Fruit fly (Drosophila melanogaster) whole organism, embryonic: ENCODE data around the gene CG7991.

Experiments
- CG11398 ChIP-seq: fragments of 200-800 bp; sonication (Bioruptor generic); optimal IDR thresholded peaks from 2 replicates; lab custom pipeline; 2016; ENCODE audit warnings: missing biosample characterization, missing genetic modification characterization
- CG12155 ChIP-seq: fragments of 200-800 bp; sonication (Bioruptor generic); optimal IDR thresholded peaks from 3 replicates; lab custom pipeline; 2016; ENCODE audit warnings: missing biosample characterization, missing genetic modification characterization
- CG1233 ChIP-seq: fragments of 200-800 bp; sonication (Bioruptor generic); optimal IDR thresholded peaks from 4 replicates; lab custom pipeline; 2018; ENCODE audit warnings: missing biosample characterization, mild to moderate bottlenecking, missing genetic modification characterization
- CG12769 ChIP-seq: fragments of 200-800 bp; sonication (Bioruptor generic); optimal IDR thresholded peaks from 2 replicates; lab custom pipeline; 2019; ENCODE audit warnings: missing biosample characterization, mild to moderate bottlenecking, missing genetic modification characterization, moderate library complexity
- CG17612 ChIP-seq: fragments of 200-800 bp; sonication (Bioruptor generic); IDR thresholded peaks from 2 replicates; pipeline ENCODE4 v1.3.6; 2022; ENCODE audit warnings: missing biosample characterization, missing genetic modification characterization
- CG1832 ChIP-seq: fragments of 200-800 bp; sonication (Bioruptor generic); optimal IDR thresholded peaks from 2 replicates; lab custom pipeline; 2017; ENCODE audit warnings: missing biosample characterization, mild to moderate bottlenecking, missing genetic modification characterization, inconsistent platforms
- CG18764 ChIP-seq: fragments of 200-800 bp; sonication (Bioruptor generic); optimal IDR thresholded peaks from 3 replicates; lab custom pipeline; 2016; ENCODE audit warnings: missing biosample characterization, missing genetic modification characterization
- CG30431 ChIP-seq: fragments of 200-800 bp; sonication (Bioruptor generic); optimal IDR thresholded peaks from 2 replicates; lab custom pipeline; 2017; ENCODE audit warnings: missing biosample characterization, missing genetic modification characterization
- CG31365 ChIP-seq: fragments of 200-800 bp; sonication (Bioruptor generic); optimal IDR thresholded peaks from 2 replicates; lab custom pipeline; 2018; ENCODE audit warnings: missing biosample characterization, mild to moderate bottlenecking, missing genetic modification characterization
- CG32532 ChIP-seq: fragments of 200-800 bp; sonication (Bioruptor generic); IDR thresholded peaks from 2 replicates; pipeline ENCODE4 v1.3.6; 2022; ENCODE audit warnings: missing biosample characterization, missing genetic modification characterization
- CG32767 ChIP-seq: fragments of 200-800 bp; sonication (Bioruptor generic); IDR thresholded peaks from 2 replicates; pipeline ENCODE4 v1.3.6; 2022; ENCODE audit warnings: missing biosample characterization, missing genetic modification characterization
- CG32772 ChIP-seq: fragments of 200-800 bp; sonication (Bioruptor generic); IDR thresholded peaks from 2 replicates; pipeline ENCODE4 v1.3.6; 2022; ENCODE audit warnings: missing biosample characterization, missing genetic modification characterization
- CG6254 ChIP-seq: fragments of 200-800 bp; sonication (Bioruptor generic); optimal IDR thresholded peaks from 3 replicates; lab custom pipeline; 2017; ENCODE audit warnings: mild to moderate bottlenecking, missing biosample characterization, missing genetic modification reagents, missing genetic modification characterization
- CG8089 ChIP-seq: fragments of 200-800 bp; sonication (Bioruptor generic); optimal IDR thresholded peaks from 3 replicates; lab custom pipeline; 2016; ENCODE audit warnings: missing biosample characterization, missing genetic modification characterization
- Dp ChIP-seq: fragments of 200-800 bp; sonication (Bioruptor generic); optimal IDR thresholded peaks from 2 replicates; lab custom pipeline; 2018; ENCODE audit warnings: missing biosample characterization, mild to moderate bottlenecking, missing genetic modification characterization, moderate library complexity
- Drgx ChIP-seq: fragments of 200-800 bp; sonication (Bioruptor generic); IDR thresholded peaks from 2 replicates; pipeline ENCODE4 v1.3.6; 2022; ENCODE audit warnings: missing biosample characterization, missing genetic modification characterization
- E2f2 ChIP-seq: fragments of 200-800 bp; sonication (Bioruptor generic); IDR thresholded peaks from 2 replicates; pipeline ENCODE4 v1.3.6; 2022; ENCODE audit warnings: missing biosample characterization, missing genetic modification characterization
- Elba2 ChIP-seq: fragments of 200-800 bp; sonication (Bioruptor generic); optimal IDR thresholded peaks from 3 replicates; lab custom pipeline; 2016; ENCODE audit warnings: missing biosample characterization, missing genetic modification characterization
- Lim3 ChIP-seq: fragments of 200-800 bp; sonication (Bioruptor generic); IDR thresholded peaks from 2 replicates; pipeline ENCODE4 v1.3.6; 2022; ENCODE audit warnings: missing biosample characterization, missing genetic modification characterization
- Med ChIP-seq: fragments of 200-800 bp; sonication (Bioruptor generic); peaks from one replicate; lab custom pipeline; 2016; ENCODE audit warnings: missing biosample characterization, missing genetic modification characterization, mild to moderate bottlenecking, inconsistent platforms, moderate library complexity
- Myb ChIP-seq: fragments of 200-800 bp; sonication (Bioruptor generic); optimal IDR thresholded peaks from 2 replicates; lab custom pipeline; 2016; ENCODE audit warnings: missing biosample characterization, missing genetic modification characterization
- NC2α ChIP-seq: fragments of 200-800 bp; sonication (Bioruptor generic); optimal IDR thresholded peaks from 2 replicates; lab custom pipeline; 2016; ENCODE audit warnings: missing biosample characterization, missing genetic modification characterization
- Poxn ChIP-seq: fragments of 200-800 bp; sonication (Bioruptor generic); IDR thresholded peaks from 2 replicates; pipeline ENCODE4 v1.3.6; 2022; ENCODE audit warnings: missing biosample characterization, missing genetic modification characterization
- Trl ChIP-seq, 3 experiments: fragments of >200 bp in 2 of 3; fragments of 200-800 bp in 1 of 3; sonication (Bioruptor generic) in 1 of 3; optimal IDR thresholded peaks; 2 replicates in 1 of 3; 3 replicates in 2 of 3; lab custom pipeline; 2016 to 2017; ENCODE audit warnings: missing biosample characterization in 1 of 3, missing genetic modification characterization in 1 of 3
- br ChIP-seq: fragments of >200 bp; optimal IDR thresholded peaks from 2 replicates; lab custom pipeline; 2017
- fd102C ChIP-seq: fragments of 200-800 bp; sonication (Bioruptor generic); optimal IDR thresholded peaks from 2 replicates; lab custom pipeline; 2018; ENCODE audit warnings: missing biosample characterization, mild to moderate bottlenecking, missing genetic modification characterization, moderate library complexity
- ham ChIP-seq: fragments of 200-800 bp; sonication (Bioruptor generic); IDR thresholded peaks from 2 replicates; pipeline ENCODE4 v1.3.6; 2022; ENCODE audit warnings: missing biosample characterization, missing genetic modification characterization
- her ChIP-seq: fragments of 200-800 bp; sonication (Bioruptor generic); optimal IDR thresholded peaks from 2 replicates; lab custom pipeline; 2016; ENCODE audit warnings: missing biosample characterization, missing genetic modification characterization
- kay ChIP-seq: fragments of 200-800 bp; sonication (Bioruptor generic); optimal IDR thresholded peaks from 2 replicates; lab custom pipeline; 2016; ENCODE audit warnings: missing biosample characterization, missing genetic modification characterization
- lilli ChIP-seq: fragments of 200-800 bp; sonication (Bioruptor generic); optimal IDR thresholded peaks from 3 replicates; lab custom pipeline; 2016; ENCODE audit warnings: missing biosample characterization, missing genetic modification characterization
- nau ChIP-seq: fragments of 200-800 bp; sonication (Bioruptor generic); optimal IDR thresholded peaks from 3 replicates; lab custom pipeline; 2017; ENCODE audit warnings: missing biosample characterization, mild to moderate bottlenecking, missing genetic modification characterization, missing genetic modification reagents
- nerfin-1 ChIP-seq: fragments of 200-800 bp; sonication (Bioruptor generic); optimal IDR thresholded peaks from 3 replicates; lab custom pipeline; 2019; ENCODE audit warnings: missing biosample characterization, mild to moderate bottlenecking, missing genetic modification characterization, moderate library complexity
- org-1 ChIP-seq: fragments of 200-800 bp; sonication (Bioruptor generic); optimal IDR thresholded peaks from 2 replicates; lab custom pipeline; 2017; ENCODE audit warnings: missing biosample characterization, missing genetic modification characterization
- pho ChIP-seq: fragments of 200-800 bp; sonication (Bioruptor generic); optimal IDR thresholded peaks from 2 replicates; lab custom pipeline; 2016; ENCODE audit warnings: missing biosample characterization, missing genetic modification characterization
- pzg ChIP-seq: fragments of 200-800 bp; sonication (Bioruptor generic); optimal IDR thresholded peaks from 3 replicates; lab custom pipeline; 2018; ENCODE audit warnings: missing biosample characterization, mild to moderate bottlenecking, missing genetic modification characterization, moderate library complexity
- ro ChIP-seq: fragments of 200-800 bp; sonication (Bioruptor generic); IDR thresholded peaks from 2 replicates; pipeline ENCODE4 v1.3.6; 2022; ENCODE audit warnings: missing biosample characterization, missing genetic modification characterization
- row ChIP-seq: fragments of 200-800 bp; sonication (Bioruptor generic); IDR thresholded peaks from 3 replicates; pipeline ENCODE4 v1.3.6; 2022; ENCODE audit warnings: missing biosample characterization, missing genetic modification characterization
- seq ChIP-seq: fragments of 200-800 bp; sonication (Bioruptor generic); IDR thresholded peaks from 2 replicates; pipeline ENCODE4 v1.3.6; 2022; ENCODE audit warnings: missing biosample characterization, missing genetic modification characterization
- sim ChIP-seq: fragments of 200-800 bp; sonication (Bioruptor generic); IDR thresholded peaks from 2 replicates; pipeline ENCODE4 v1.3.6; 2022; ENCODE audit warnings: missing biosample characterization, missing genetic modification characterization
- stc ChIP-seq: fragments of 200-800 bp; sonication (Bioruptor generic); IDR thresholded peaks from 2 replicates; pipeline ENCODE4 v1.3.6; 2022; ENCODE audit warnings: missing biosample characterization, missing genetic modification characterization
- toy ChIP-seq: fragments of 200-800 bp; sonication (Bioruptor generic); IDR thresholded peaks from 2 replicates; pipeline ENCODE4 v1.3.6; 2022; ENCODE audit warnings: missing biosample characterization, missing genetic modification characterization
- z ChIP-seq: fragments of 200-800 bp; sonication (Bioruptor generic); IDR thresholded peaks from 3 replicates; pipeline ENCODE4 v1.3.6; 2022; ENCODE audit warnings: missing biosample characterization, missing genetic modification characterization
- zen ChIP-seq: fragments of 200-800 bp; sonication (Bioruptor generic); optimal IDR thresholded peaks from 3 replicates; lab custom pipeline; 2018; ENCODE audit warnings: missing biosample characterization, mild to moderate bottlenecking, missing genetic modification characterization, moderate library complexity
- zfh2 ChIP-seq: fragments of 200-800 bp; sonication (Bioruptor generic); optimal IDR thresholded peaks from 2 replicates; lab custom pipeline; 2016; ENCODE audit warnings: missing biosample characterization, missing genetic modification characterization

Gene CG7991

DNA sequence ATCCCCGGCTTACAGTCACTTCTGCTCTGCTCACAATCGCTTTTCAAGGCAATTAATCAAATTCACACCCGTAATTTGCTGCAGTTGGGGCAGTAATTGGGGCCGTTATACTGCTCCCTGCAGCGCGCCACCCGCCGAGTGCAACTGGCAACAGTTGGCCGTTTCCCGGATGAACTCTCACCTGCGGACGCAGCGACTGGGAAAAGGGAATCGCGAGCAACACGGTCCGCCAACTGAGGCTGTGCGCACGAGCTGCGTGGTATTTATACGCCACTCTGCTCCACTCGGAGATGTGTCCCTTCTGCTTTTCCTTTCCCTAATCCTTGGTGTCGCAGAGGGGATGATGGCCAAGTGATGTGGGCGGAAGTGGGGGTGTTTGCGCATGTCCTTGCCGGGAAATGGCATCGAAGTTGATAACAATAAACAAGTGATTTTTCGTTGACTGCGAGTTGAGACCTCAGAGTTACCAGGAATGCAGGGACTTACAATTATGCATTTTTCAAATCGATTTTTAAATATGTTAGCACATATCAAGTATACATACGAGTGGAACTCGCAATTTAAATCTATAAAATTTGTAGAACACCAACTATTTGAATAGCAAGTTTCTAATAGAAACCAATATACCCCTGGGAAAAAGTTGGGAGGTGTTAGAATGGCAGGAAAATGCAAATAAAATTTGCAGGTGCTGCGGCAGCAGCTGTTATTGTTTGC lies 45.3 kb upstream of the CG7991 start, which contains the start of gene GC (continued):
- TF ChIP-seq Drgx (GFP tag; lab: Robert Waterston, UW) (no peak), Lim3 (GFP tag; lab: Robert Waterston, UW) (no peak), stc (GFP tag; lab: Robert Waterston, UW) (peak; percentile 47), Poxn (GFP tag; lab: Robert Waterston, UW) (no peak), CG18764 (no peak), pho (GFP tag; lab: Kevin White, UChicago) (peak; percentile 16)
- TF ChIP-seq, all 482 proteins: peak for 50

DNA sequence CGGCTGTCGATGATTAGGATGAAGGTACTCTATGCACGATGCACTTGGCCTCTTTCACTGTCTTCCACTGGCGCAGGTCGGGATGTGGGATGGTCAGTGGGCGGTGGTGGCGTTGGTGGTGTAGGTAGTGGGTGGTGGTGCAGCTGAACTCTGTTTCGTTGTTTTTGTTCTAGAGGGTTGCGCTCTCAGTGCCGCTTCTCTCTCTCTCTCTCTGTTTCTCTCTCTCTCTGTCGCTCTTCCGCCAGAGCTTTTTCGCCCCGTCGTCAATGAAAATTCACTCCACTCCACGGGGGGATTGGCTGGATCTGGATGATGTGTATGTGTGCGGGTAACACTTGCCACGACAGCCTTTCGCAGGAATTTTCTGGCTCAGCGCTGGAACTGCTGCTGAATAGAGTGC lies 37.6 kb upstream of the CG7991 start:
- TF ChIP-seq zen (no peak), ro (no peak), seq (GFP tag; lab: Robert Waterston, UW) (peak; percentile 37; the same call in 1 of the 2 replicates), kay (GFP tag; lab: Kevin White, UChicago) (no peak), CG1832 (GFP tag; lab: Kevin White, UChicago) (peak; percentile 27), CG1233 (GFP tag; lab: Kevin White, UChicago) (no peak), CG32532 (no peak), NC2α (GFP tag; lab: Kevin White, UChicago) (no peak), ham (GFP tag; lab: Robert Waterston, UW) (no peak), sim (GFP tag; lab: Robert Waterston, UW) (no peak), CG17612 (GFP tag; lab: Robert Waterston, UW) (no peak), org-1 (GFP tag; lab: Kevin White, UChicago) (no peak), br (lab: Kevin White, UChicago) (no peak), Trl (optimal IDR thresholded peaks at IDR 0.05; lab: Kevin White, UChicago) (peak; percentile 55 to 76), Trl (GFP tag; optimal IDR thresholded peaks at IDR 0.05; lab: Kevin White, UChicago) (no peak), Myb (GFP tag; lab: Kevin White, UChicago) (no peak), nau (GFP tag; lab: Kevin White, UChicago) (no peak), CG6254 (GFP tag; lab: Kevin White, UChicago) (no peak), CG31365 (tag; lab: Kevin White, UChicago) (no peak), Med (GFP tag; lab: Kevin White, UChicago) (peak; percentile 50), CG11398 (GFP tag; lab: Kevin White, UChicago) (no peak), CG12769 (tag; lab: Kevin White, UChicago) (no peak), z (GFP tag; lab: Robert Waterston, UW) (0 out of 3 replicates have a peak, but pooled peaks have one; percentile 22), CG32767 (GFP tag; lab: Robert Waterston, UW) (no peak), fd102C (GFP tag; lab: Kevin White, UChicago) (no peak), lilli (GFP tag; lab: Kevin White, UChicago) (no peak), Elba2 (peak; percentile 12), toy (GFP tag; lab: Robert Waterston, UW) (no peak), row (GFP tag; lab: Robert Waterston, UW) (no peak), CG30431 (GFP tag; lab: Kevin White, UChicago) (no peak)

DNA sequence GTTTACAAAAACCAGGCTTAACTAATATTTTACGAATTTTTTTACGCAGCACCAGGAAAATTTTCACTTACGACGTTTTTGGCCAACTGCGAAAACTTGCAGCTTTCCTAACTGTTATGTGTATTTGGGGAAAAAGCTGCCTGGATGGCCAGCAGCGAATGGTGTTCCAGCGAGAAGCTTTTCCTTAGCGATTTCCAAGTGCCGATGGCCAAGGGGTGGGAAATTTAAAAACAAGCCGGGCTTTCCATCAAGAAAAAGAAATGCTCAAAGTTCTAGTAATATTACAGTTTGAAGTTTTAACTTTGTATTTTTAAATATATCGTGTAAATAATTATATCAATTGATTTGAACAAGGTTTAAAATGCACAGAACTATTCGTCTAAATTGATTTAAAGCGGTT lies 36.9 kb upstream of the CG7991 start, which contains the start of gene nSyb:
Gene nSyb, minus strand, starts transcription at position 101 of the 400 bp plus-strand sequence.
- TF ChIP-seq Dp (peak; percentile 48), CG8089 (GFP tag; lab: Kevin White, UChicago) (no peak), CG12155 (GFP tag; lab: Kevin White, UChicago) (peak; percentile 85), nerfin-1 (tag; lab: Kevin White, UChicago) (no peak), E2f2 (GFP tag; lab: Robert Waterston, UW) (peak; percentile 44; the same call in 1 of the 2 replicates), her (no peak), CG32772 (no peak), pzg (GFP tag; lab: Kevin White, UChicago) (peak; percentile 1), zfh2 (GFP tag; lab: Kevin White, UChicago) (no peak)
